Fruit fly (Drosophila melanogaster) whole organism, wandering third instar larva: ENCODE results near the gene CG4020.

ENCODE experiments used
- Abd-B ChIP-seq: fragments of >200 bp; optimal IDR thresholded peaks from 2 replicates; lab custom pipeline; 2017; ENCODE audit warnings: missing biosample characterization, missing genetic modification characterization
- Hr83 ChIP-seq: fragments of 200-300 bp; sonication (Bioruptor generic); optimal IDR thresholded peaks from 2 replicates; lab custom pipeline; 2016; ENCODE audit warnings: missing biosample characterization, mild to moderate bottlenecking, missing genetic modification characterization, moderate library complexity; ENCODE audit not compliant: poor library complexity, severe bottlenecking
- OdsH ChIP-seq: fragments of 200-800 bp; sonication (Bioruptor generic); optimal IDR thresholded peaks from 2 replicates; lab custom pipeline; 2016; ENCODE audit warnings: missing biosample characterization, mild to moderate bottlenecking, missing genetic modification characterization
- Sp1 ChIP-seq: fragments of 200-800 bp; sonication (Bioruptor generic); optimal IDR thresholded peaks from 3 replicates; lab custom pipeline; 2019; ENCODE audit warnings: missing biosample characterization, mild to moderate bottlenecking, missing genetic modification characterization, moderate library complexity
- lola ChIP-seq: fragments of >200 bp; optimal IDR thresholded peaks from 2 replicates; lab custom pipeline; 2017; ENCODE audit warnings: missing biosample characterization, missing genetic modification characterization
- pan ChIP-seq: fragments of >200 bp; optimal IDR thresholded peaks from 2 replicates; lab custom pipeline; 2017

DNA sequence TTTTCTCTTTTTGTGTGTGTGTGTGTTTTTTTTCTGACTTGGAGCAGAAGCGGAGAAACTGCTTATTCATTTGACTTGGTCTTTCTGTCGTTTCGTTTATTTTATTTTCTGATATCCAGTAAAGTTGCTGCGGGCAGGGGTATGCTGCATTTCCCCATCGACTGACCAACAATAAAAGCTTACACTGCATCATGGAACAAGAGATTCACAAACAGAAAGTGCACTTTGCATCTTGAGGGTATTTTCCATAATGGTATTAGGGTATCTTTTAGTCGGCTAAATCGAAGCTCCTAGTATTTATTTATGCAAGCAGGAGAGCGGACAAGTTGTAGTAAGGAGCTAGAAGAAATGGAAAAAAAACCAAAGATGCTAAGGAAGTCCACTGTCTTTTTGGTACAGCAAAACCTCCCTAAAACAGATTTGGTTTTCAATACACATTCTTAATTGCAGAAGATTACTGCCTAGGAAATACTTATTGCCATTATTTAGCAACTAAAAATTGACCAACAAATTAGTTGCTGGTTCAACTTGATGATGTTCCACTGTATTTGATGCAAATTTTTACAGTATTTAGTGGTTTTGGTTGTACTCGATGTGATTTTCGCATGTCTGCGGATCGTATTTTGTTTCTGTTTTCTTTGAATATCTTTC is 26.9 kb downstream of the CG4020 start:
- TF ChIP-seq Abd-B (GFP tag; lab: Kevin White, UChicago): no peak
- TF ChIP-seq Sp1 (GFP tag; lab: Kevin White, UChicago): peak; percentile 31
- no peak for TF ChIP-seq lola
- TF ChIP-seq Hr83 (GFP tag; lab: Kevin White, UChicago): no peak
- TF ChIP-seq pan (lab: Kevin White, UChicago): no peak
- TF ChIP-seq OdsH (GFP tag; lab: Kevin White, UChicago): peak; percentile 45
